Worm (Caenorhabditis elegans): ENCODE results near the gene agxt-1.

agxt-1 gene

DNA sequence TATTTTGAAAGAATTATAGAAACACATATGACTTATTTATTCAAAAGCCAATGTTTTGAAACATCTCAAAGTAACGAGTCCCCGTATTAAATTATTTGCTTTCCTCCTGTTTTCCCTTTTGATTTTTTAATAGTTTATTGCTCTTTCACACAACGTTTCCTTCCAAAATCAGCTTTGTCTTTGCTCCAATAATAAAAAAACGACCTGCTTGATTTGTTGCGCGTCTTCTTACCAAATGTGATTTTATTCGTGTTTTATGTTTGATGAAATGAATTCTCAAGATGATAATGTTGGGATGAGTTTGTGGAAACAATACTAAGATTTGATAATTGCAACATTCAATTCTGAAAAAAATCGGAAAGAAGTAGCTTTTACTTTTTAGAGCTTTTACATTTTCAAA is 33.1 kb upstream of the agxt-1 start:
- TF ChIP-seq hlh-30 (tag; optimal IDR thresholded peaks at IDR 0.05; ENCODE audit: insufficient read depth), result no peak
- no peak for TF ChIP-seq dmd-9 (GFP tag; IDR thresholded peaks at IDR 0.05)
- no peak for TF ChIP-seq saeg-2 (GFP tag; IDR thresholded peaks at IDR 0.05)
- no peak for TF ChIP-seq D1046.2 (GFP tag; IDR thresholded peaks at IDR 0.05)
- no peak for TF ChIP-seq daf-19 (GFP tag; conservative IDR thresholded peaks at IDR 0.05)
- no peak for TF ChIP-seq Y5F2A.4 (GFP tag; optimal IDR thresholded peaks at IDR 0.05)
- no peak for TF ChIP-seq hif-1 (tag; optimal IDR thresholded peaks at IDR 0.05)
- no peak for TF ChIP-seq unc-130 (GFP tag; optimal IDR thresholded peaks at IDR 0.05)
- no peak for TF ChIP-seq ztf-11 (tag; optimal IDR thresholded peaks at IDR 0.05)
- TF ChIP-seq ztf-7 (tag; optimal IDR thresholded peaks at IDR 0.05), result no peak
- TF ChIP-seq set-16 (GFP tag; IDR thresholded peaks at IDR 0.05), result no peak
- no peak for TF ChIP-seq madf-5 (GFP tag; IDR thresholded peaks at IDR 0.05)
- TF ChIP-seq ceh-20 (GFP tag; IDR thresholded peaks at IDR 0.05), result no peak
- no peak for TF ChIP-seq mes-2 (tag; optimal IDR thresholded peaks at IDR 0.05; ENCODE audit: poor library complexity, severe bottlenecking)
- TF ChIP-seq unc-62 (GFP tag; optimal IDR thresholded peaks at IDR 0.05 in 1 of 2), result peak in 1 of 2 experiments; percentile 91
- TF ChIP-seq unc-62 (tag; optimal IDR thresholded peaks at IDR 0.05), result no peak
- TF ChIP-seq nhr-28 (tag; optimal IDR thresholded peaks at IDR 0.05), result peak; percentile 29
- TF ChIP-seq hlh-11 (tag; optimal IDR thresholded peaks at IDR 0.05), result no peak
- no peak for TF ChIP-seq gei-8 (GFP tag; optimal IDR thresholded peaks at IDR 0.05)
- TF ChIP-seq arid-1 (GFP tag; conservative IDR thresholded peaks at IDR 0.05), result no peak
- TF ChIP-seq dve-1 (tag; optimal IDR thresholded peaks at IDR 0.05; ENCODE audit: insufficient read depth), result no peak
- no peak for TF ChIP-seq ceh-28 (tag; optimal IDR thresholded peaks at IDR 0.05)
- no peak for TF ChIP-seq ceh-82 (tag; optimal IDR thresholded peaks at IDR 0.05)
- no peak for TF ChIP-seq mdt-29 (GFP tag; IDR thresholded peaks at IDR 0.05)
- TF ChIP-seq spr-1 (tag; optimal IDR thresholded peaks at IDR 0.05), result no peak
- TF ChIP-seq dmd-8 (GFP tag; IDR thresholded peaks at IDR 0.05), result no peak
- 0 out of 2 replicates have a peak, but pooled peaks have one; percentile 26 for TF ChIP-seq snpc-1.2 (GFP tag; IDR thresholded peaks at IDR 0.05)
- TF ChIP-seq sdz-12 (GFP tag; optimal IDR thresholded peaks at IDR 0.05), result no peak
- TF ChIP-seq T26A8.4 (GFP tag; IDR thresholded peaks at IDR 0.05), result peak; percentile 12
- TF ChIP-seq F26F4.8 (GFP tag; conservative IDR thresholded peaks at IDR 0.05), result no peak
- TF ChIP-seq tag-97 (GFP tag; IDR thresholded peaks at IDR 0.05), result no peak

DNA sequence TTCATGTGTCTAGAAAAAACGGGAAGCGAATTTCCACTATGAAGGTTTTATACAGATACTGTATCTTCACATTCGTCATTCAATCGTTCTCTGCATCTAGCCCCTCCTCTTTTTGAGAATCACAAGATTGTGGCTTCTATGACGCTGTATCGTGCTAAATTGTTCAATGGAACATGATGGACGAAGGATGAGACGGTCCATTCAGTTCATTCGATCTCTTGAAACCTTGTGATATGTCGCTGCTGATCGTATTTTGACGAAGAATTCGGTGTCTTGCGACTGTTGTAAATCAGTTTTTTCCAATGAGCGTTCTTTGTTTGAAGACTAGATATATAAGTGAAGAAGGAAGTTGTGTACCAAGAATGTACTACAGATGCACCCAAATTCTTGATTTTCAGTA is 31.7 kb upstream of the agxt-1 start:
- TF ChIP-seq pqm-1 (tag; optimal IDR thresholded peaks at IDR 0.05), result no peak
- TF ChIP-seq nhr-111 (GFP tag; optimal IDR thresholded peaks at IDR 0.05), result no peak
- no peak for TF ChIP-seq unc-39 (tag; optimal IDR thresholded peaks at IDR 0.05)
- no peak for TF ChIP-seq pha-4 (GFP tag; IDR thresholded peaks at IDR 0.05)
- no peak for TF ChIP-seq pha-4 (tag; optimal IDR thresholded peaks at IDR 0.05)
- TF ChIP-seq Y105C5A.15 (GFP tag; IDR thresholded peaks at IDR 0.05), result no peak
- no peak for TF ChIP-seq mdt-29 (GFP tag; IDR thresholded peaks at IDR 0.05)
- TF ChIP-seq hlh-30 (tag; optimal IDR thresholded peaks at IDR 0.05; ENCODE audit: insufficient read depth), result peak; percentile 90
- no peak for TF ChIP-seq tag-97 (GFP tag; IDR thresholded peaks at IDR 0.05)
- TF ChIP-seq cey-2 (tag; optimal IDR thresholded peaks at IDR 0.05; ENCODE audit: borderline replicate concordance, insufficient read depth), result peak; percentile 40
- TF ChIP-seq unc-130 (GFP tag; optimal IDR thresholded peaks at IDR 0.05), result no peak
- no peak for TF ChIP-seq F49E8.2 (tag; optimal IDR thresholded peaks at IDR 0.05; ENCODE audit: borderline replicate concordance)
- TF ChIP-seq nhr-42 (GFP tag; IDR thresholded peaks at IDR 0.05), result no peak
- no peak for TF ChIP-seq lim-7 (GFP tag; IDR thresholded peaks at IDR 0.05)
- TF ChIP-seq ztf-7 (tag; optimal IDR thresholded peaks at IDR 0.05), result no peak
- TF ChIP-seq aha-1 (tag), result peak; percentile 92
- TF ChIP-seq madf-9 (GFP tag; conservative IDR thresholded peaks at IDR 0.05), result no peak
- no peak for TF ChIP-seq ceh-62 (tag; optimal IDR thresholded peaks at IDR 0.05)
- no peak for TF ChIP-seq lir-3 (tag; optimal IDR thresholded peaks at IDR 0.05)
- TF ChIP-seq ama-1 (optimal IDR thresholded peaks at IDR 0.05), result no peak
- TF ChIP-seq zip-2 (tag; optimal IDR thresholded peaks at IDR 0.05), result no peak
- TF ChIP-seq mep-1 (tag; optimal IDR thresholded peaks at IDR 0.05), result no peak
- no peak for TF ChIP-seq ZK546.5 (tag; optimal IDR thresholded peaks at IDR 0.05)
- TF ChIP-seq tra-1 (GFP tag; IDR thresholded peaks at IDR 0.05), result no peak
- no peak for TF ChIP-seq daf-12 (tag; optimal IDR thresholded peaks at IDR 0.05)
- peak; percentile 29 for TF ChIP-seq mes-2 (tag; optimal IDR thresholded peaks at IDR 0.05; ENCODE audit: poor library complexity, severe bottlenecking)
- TF ChIP-seq nhr-102 (tag; optimal IDR thresholded peaks at IDR 0.05), result no peak
